Worm (Caenorhabditis elegans) whole organism, young adult: Measurements from ENCODE around the gene ZK1307.7.

ENCODE experiments used
- B0261.1 ChIP-seq: sonication (generic microtip); optimal IDR thresholded peaks from 2 replicates; lab custom pipeline; 2016; ENCODE audit warnings: mild to moderate bottlenecking, missing genetic modification characterization, moderate library complexity, missing compliant biosample characterization
- egl-44 ChIP-seq: fragments of 200-800 bp; sonication (Bioruptor generic); IDR thresholded peaks from 2 replicates; pipeline ENCODE4 v1.3.6; 2022; ENCODE audit warnings: missing genetic modification reagents, missing genetic modification characterization, missing compliant biosample characterization
- nhr-27 ChIP-seq: fragments of 200-800 bp; sonication (Bioruptor generic); optimal IDR thresholded peaks from 2 replicates; lab custom pipeline; 2018; ENCODE audit warnings: mild to moderate bottlenecking, missing genetic modification characterization, moderate library complexity, missing compliant biosample characterization
- rec-8 ChIP-seq, 2 experiments: sonication (generic microtip); optimal IDR thresholded peaks; 2 replicates each; lab custom pipeline; 2016; ENCODE audit warnings: mild to moderate bottlenecking in 2 of 2, missing genetic modification characterization in 2 of 2, missing genetic modification reagents in 2 of 2, missing genotype in 2 of 2, missing biosample characterization in 1 of 2, missing compliant biosample characterization in 1 of 2, moderate library complexity in 1 of 2

- TF ChIP-seq nhr-27 (tag; lab: Kevin White, UChicago) (peak; percentile 10), egl-44 (GFP tag; lab: Robert Waterston, UW) (no peak), rec-8 (tag; optimal IDR thresholded peaks at IDR 0.05; lab: Kevin White, UChicago) (no peak), B0261.1 (no peak)
Observed at ce11 chrII:9646122-9646555, 9.7 kb downstream of the ZK1307.7 start.
